Fruit fly (Drosophila melanogaster): ENCODE results near the gene Obp18a.

Obp18a gene

dm6 chrX:19124288-19124687, 11.4 kb downstream of the Obp18a start, which contains the start of gene CG15882:
TSS of gene CG15882 (minus strand) at chrX:19124388.
- no peak for TF ChIP-seq CG12605 (GFP tag; IDR thresholded peaks at IDR 0.05)
- no peak for TF ChIP-seq Snoo (tag; optimal IDR thresholded peaks at IDR 0.05)
- no peak for TF ChIP-seq CG14655 (GFP tag; optimal IDR thresholded peaks at IDR 0.05)
- no peak for TF ChIP-seq D1 (tag; optimal IDR thresholded peaks at IDR 0.05)
- TF ChIP-seq CG8301 (tag; optimal IDR thresholded peaks at IDR 0.05) = no peak
- no peak for TF ChIP-seq CG34367 (tag; optimal IDR thresholded peaks at IDR 0.05)
- TF ChIP-seq Pif1B (GFP tag; optimal IDR thresholded peaks at IDR 0.05) = no peak
- TF ChIP-seq Pif1A (GFP tag; optimal IDR thresholded peaks at IDR 0.05) = no peak
- no peak for TF ChIP-seq EcR (GFP tag; optimal IDR thresholded peaks at IDR 0.05)
- no peak for TF ChIP-seq CG8159 (tag; optimal IDR thresholded peaks at IDR 0.05)
- TF ChIP-seq CG4496 (GFP tag; IDR thresholded peaks at IDR 0.05) = no peak
- TF ChIP-seq CG13204 (GFP tag; optimal IDR thresholded peaks at IDR 0.05) = no peak

dm6 chrX:19120367-19120766, 15.3 kb downstream of the Obp18a start:
- TF ChIP-seq D1 (tag; optimal IDR thresholded peaks at IDR 0.05) (no peak), EcR (GFP tag; optimal IDR thresholded peaks at IDR 0.05) (no peak), rn (GFP tag; IDR thresholded peaks at IDR 0.05) (no peak), CG8159 (tag; optimal IDR thresholded peaks at IDR 0.05) (peak; percentile 13), Ets98B (GFP tag; IDR thresholded peaks at IDR 0.05) (no peak), Pif1A (GFP tag; optimal IDR thresholded peaks at IDR 0.05) (peak; percentile 20), CG14655 (GFP tag; optimal IDR thresholded peaks at IDR 0.05) (peak; percentile 41), CG9948 (tag; optimal IDR thresholded peaks at IDR 0.05) (no peak), Pif1B (GFP tag; optimal IDR thresholded peaks at IDR 0.05) (no peak), CG15710 (tag; optimal IDR thresholded peaks at IDR 0.05) (peak; percentile 9), CG10348 (GFP tag; IDR thresholded peaks at IDR 0.05) (no peak), CG32121 (GFP tag; IDR thresholded peaks at IDR 0.05) (peak; percentile 32; the same call in 1 of the 2 replicates), CG8301 (tag; optimal IDR thresholded peaks at IDR 0.05) (peak; percentile 33), CG34367 (tag; optimal IDR thresholded peaks at IDR 0.05) (no peak), CG4496 (GFP tag; IDR thresholded peaks at IDR 0.05) (peak; percentile 62; the same call in 1 of the 3 replicates), CG17806 (tag; optimal IDR thresholded peaks at IDR 0.05) (peak; percentile 31), CG12605 (GFP tag; IDR thresholded peaks at IDR 0.05) (no peak), fd96Ca (GFP tag; IDR thresholded peaks at IDR 0.05) (peak; percentile 54; the same call in 1 of the 3 replicates), CG13204 (GFP tag; optimal IDR thresholded peaks at IDR 0.05) (no peak), gl (tag; optimal IDR thresholded peaks at IDR 0.05) (no peak), Snoo (tag; optimal IDR thresholded peaks at IDR 0.05) (no peak)

dm6 chrX:19106842-19107557, 28.7 kb downstream of the Obp18a start:
- TF ChIP-seq CG8301 (tag; optimal IDR thresholded peaks at IDR 0.05) (peak; percentile 65), CG12605 (GFP tag; IDR thresholded peaks at IDR 0.05) (no peak), CG32121 (GFP tag; IDR thresholded peaks at IDR 0.05) (no peak), Pif1B (GFP tag; optimal IDR thresholded peaks at IDR 0.05) (no peak), fd96Ca (GFP tag; IDR thresholded peaks at IDR 0.05) (peak; percentile 50; the same call in 1 of the 3 replicates), CG9948 (tag; optimal IDR thresholded peaks at IDR 0.05) (peak; percentile 41), CG17806 (tag; optimal IDR thresholded peaks at IDR 0.05) (no peak), CG14655 (GFP tag; optimal IDR thresholded peaks at IDR 0.05) (peak; percentile 70), Pif1A (GFP tag; optimal IDR thresholded peaks at IDR 0.05) (peak; percentile 9), CG10348 (GFP tag; IDR thresholded peaks at IDR 0.05) (no peak), CG34367 (tag; optimal IDR thresholded peaks at IDR 0.05) (peak; percentile 15), rn (GFP tag; IDR thresholded peaks at IDR 0.05) (peak; percentile 9; the same call in 1 of the 2 replicates), EcR (GFP tag; optimal IDR thresholded peaks at IDR 0.05) (no peak), D1 (tag; optimal IDR thresholded peaks at IDR 0.05) (no peak), Snoo (tag; optimal IDR thresholded peaks at IDR 0.05) (no peak), CG4496 (GFP tag; IDR thresholded peaks at IDR 0.05) (no peak), gl (tag; optimal IDR thresholded peaks at IDR 0.05) (no peak), CG15710 (tag; optimal IDR thresholded peaks at IDR 0.05) (peak; percentile 30), Ets98B (GFP tag; IDR thresholded peaks at IDR 0.05) (no peak), CG8159 (tag; optimal IDR thresholded peaks at IDR 0.05) (peak; percentile 41), CG13204 (GFP tag; optimal IDR thresholded peaks at IDR 0.05) (no peak)

- TF ChIP-seq CG17806 (tag; optimal IDR thresholded peaks at IDR 0.05) (no peak), CG10348 (GFP tag; IDR thresholded peaks at IDR 0.05) (no peak), CG8159 (tag; optimal IDR thresholded peaks at IDR 0.05) (no peak), rn (GFP tag; IDR thresholded peaks at IDR 0.05) (no peak), CG13204 (GFP tag; optimal IDR thresholded peaks at IDR 0.05) (no peak), Ets98B (GFP tag; IDR thresholded peaks at IDR 0.05) (no peak), Pif1B (GFP tag; optimal IDR thresholded peaks at IDR 0.05) (no peak), Pif1A (GFP tag; optimal IDR thresholded peaks at IDR 0.05) (no peak)
Observed at dm6 chrX:19096179-19096578, 39.5 kb downstream of the Obp18a start.
